Worm (Caenorhabditis elegans): Measurements from ENCODE around the gene aipl-1.

DNA sequence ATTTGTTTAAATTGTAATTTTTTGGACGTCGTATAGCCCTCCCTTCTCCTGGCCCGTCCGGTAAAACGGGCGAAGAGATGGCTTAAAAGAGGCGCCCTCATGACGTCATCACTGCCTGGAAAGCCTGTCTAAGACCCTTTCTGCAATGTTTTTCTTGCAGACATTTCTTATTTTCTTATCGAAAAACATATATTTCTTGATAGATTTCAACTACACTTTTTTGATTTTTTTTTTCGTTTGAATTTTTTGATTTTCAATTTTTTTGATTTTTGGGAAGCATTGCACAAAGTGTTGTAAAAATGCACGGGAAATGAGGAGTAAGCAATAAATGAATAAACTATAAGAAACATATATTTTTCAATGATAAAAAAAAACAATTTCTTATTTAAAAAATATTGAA, 22.6 kb downstream of the aipl-1 start, which contains the start of gene T01G5.6:
- TF ChIP-seq ama-1 (optimal IDR thresholded peaks at IDR 0.05) (no peak), aly-2 (tag; optimal IDR thresholded peaks at IDR 0.05) (no peak), lsy-2 (tag; optimal IDR thresholded peaks at IDR 0.05) (no peak), nhr-25 (tag; optimal IDR thresholded peaks at IDR 0.05) (no peak), nhr-6 (tag; optimal IDR thresholded peaks at IDR 0.05) (no peak), snpc-4 (tag; optimal IDR thresholded peaks at IDR 0.05) (no peak), ceh-82 (tag; optimal IDR thresholded peaks at IDR 0.05) (no peak), alr-1 (tag; optimal IDR thresholded peaks at IDR 0.05) (no peak), blmp-1 (tag; optimal IDR thresholded peaks at IDR 0.05; ENCODE audit: insufficient read depth) (no peak)
